Fruit fly (Drosophila melanogaster) whole organism: ENCODE measurements around the gene CG34302.

Experiments
- CG8478 ChIP-seq: fragments of >200 bp; optimal IDR thresholded peaks from 2 replicates; lab custom pipeline; 2018; ENCODE audit warnings: inconsistent platforms
- Dll ChIP-seq: fragments of >200 bp; optimal IDR thresholded peaks from 2 replicates; lab custom pipeline; 2017
- EcR ChIP-seq, 2 experiments: fragments of >200 bp; optimal IDR thresholded peaks; 2 replicates each; lab custom pipeline; 2017; ENCODE audit warnings: missing biosample characterization in 2 of 2, missing genetic modification characterization in 2 of 2, missing genetic modification reagents in 2 of 2
- pan ChIP-seq: fragments of >200 bp; optimal IDR thresholded peaks from 2 replicates; lab custom pipeline; 2017
- psq ChIP-seq: fragments of >200 bp; optimal IDR thresholded peaks from 2 replicates; lab custom pipeline; 2017
- usp ChIP-seq: fragments of >200 bp; optimal IDR thresholded peaks from 2 replicates; lab custom pipeline; 2017; ENCODE audit warnings: missing biosample characterization, missing genetic modification characterization, mixed read lengths

The CG34302 gene

DNA sequence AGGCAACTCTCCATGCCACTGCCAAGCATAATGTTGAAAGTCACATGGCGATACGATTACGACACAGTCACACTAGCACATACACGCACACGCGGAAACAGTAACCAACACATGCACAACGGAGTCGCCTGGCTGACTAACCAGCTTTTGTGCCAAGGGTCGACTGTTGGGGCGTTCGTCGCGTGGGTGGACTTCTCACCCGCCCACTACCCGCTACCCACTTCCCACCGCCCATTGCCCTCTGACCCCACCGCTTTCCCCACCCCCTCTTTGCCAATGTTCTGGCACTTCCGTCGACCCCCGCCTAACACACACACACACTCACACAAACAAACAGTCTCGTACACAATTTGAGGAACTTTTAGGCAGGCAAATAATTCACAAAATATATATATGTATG is 28.0 kb upstream of the CG34302 start:
- no peak for TF ChIP-seq CG8478 (lab: Kevin White, UChicago)
- no peak for TF ChIP-seq Dll (lab: Kevin White, UChicago)
- TF ChIP-seq psq (lab: Kevin White, UChicago), result no peak
- TF ChIP-seq EcR (GFP tag; optimal IDR thresholded peaks at IDR 0.05; lab: Kevin White, UChicago), result no peak
- no peak for TF ChIP-seq usp (GFP tag; lab: Kevin White, UChicago)
- TF ChIP-seq pan (lab: Kevin White, UChicago), result no peak

DNA sequence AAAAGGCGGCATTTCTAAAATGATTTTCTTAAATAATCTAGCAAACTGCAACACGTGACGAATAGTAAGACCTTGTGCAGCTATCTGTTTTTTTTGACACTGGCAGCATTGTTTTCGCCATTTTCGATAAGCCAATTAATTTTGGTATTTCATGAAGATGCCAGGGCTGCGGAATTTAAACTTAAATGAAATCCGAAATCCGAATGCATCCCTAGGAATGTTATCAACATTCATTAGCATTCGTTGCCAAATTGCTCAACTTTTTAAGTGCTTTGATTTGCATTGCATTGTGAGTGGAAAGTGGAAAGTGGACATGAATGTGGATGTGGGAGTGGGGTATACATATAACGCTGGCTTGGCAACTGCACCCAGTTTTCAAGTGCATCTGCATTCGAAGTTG is 2.5 kb downstream of the CG34302 start, which contains the start of gene CG42857:
Gene CG42857, minus strand, starts transcription at position 101 of the 400 bp plus-strand sequence.
- TF ChIP-seq usp (GFP tag; lab: Kevin White, UChicago), result no peak
- TF ChIP-seq Dll (lab: Kevin White, UChicago), result no peak
- TF ChIP-seq psq (lab: Kevin White, UChicago), result no peak
- TF ChIP-seq EcR (GFP tag; optimal IDR thresholded peaks at IDR 0.05; lab: Kevin White, UChicago), result no peak
- no peak for TF ChIP-seq CG8478 (lab: Kevin White, UChicago)
- TF ChIP-seq pan (lab: Kevin White, UChicago), result no peak

DNA sequence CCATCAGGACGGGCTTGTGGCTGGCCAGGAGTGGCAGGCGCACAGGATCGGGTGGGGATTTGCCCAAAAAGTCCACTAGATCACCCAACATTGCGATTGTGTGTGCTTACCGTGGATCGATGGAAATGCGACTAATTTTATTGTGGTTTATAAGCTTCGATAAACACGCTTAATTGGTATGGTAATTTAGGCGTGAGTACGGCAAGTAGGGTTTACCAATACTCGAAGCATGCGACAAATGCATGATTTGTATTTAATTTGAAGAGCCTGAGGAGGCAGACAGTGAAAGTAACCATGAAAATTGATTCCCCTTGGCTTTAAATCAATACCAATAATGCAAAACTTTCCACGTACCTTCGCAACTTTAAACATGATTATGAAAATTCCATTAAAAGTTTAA is 3.8 kb downstream of the CG34302 start, which contains the start of gene CG9458:
Gene CG9458, minus strand, starts transcription at position 101 of the 400 bp plus-strand sequence.
- TF ChIP-seq psq (lab: Kevin White, UChicago), result no peak
- TF ChIP-seq pan (lab: Kevin White, UChicago), result no peak
- no peak for TF ChIP-seq usp (GFP tag; lab: Kevin White, UChicago)
- no peak for TF ChIP-seq CG8478 (lab: Kevin White, UChicago)
- TF ChIP-seq Dll (lab: Kevin White, UChicago), result no peak
- no peak for TF ChIP-seq EcR (GFP tag; optimal IDR thresholded peaks at IDR 0.05; lab: Kevin White, UChicago)

DNA sequence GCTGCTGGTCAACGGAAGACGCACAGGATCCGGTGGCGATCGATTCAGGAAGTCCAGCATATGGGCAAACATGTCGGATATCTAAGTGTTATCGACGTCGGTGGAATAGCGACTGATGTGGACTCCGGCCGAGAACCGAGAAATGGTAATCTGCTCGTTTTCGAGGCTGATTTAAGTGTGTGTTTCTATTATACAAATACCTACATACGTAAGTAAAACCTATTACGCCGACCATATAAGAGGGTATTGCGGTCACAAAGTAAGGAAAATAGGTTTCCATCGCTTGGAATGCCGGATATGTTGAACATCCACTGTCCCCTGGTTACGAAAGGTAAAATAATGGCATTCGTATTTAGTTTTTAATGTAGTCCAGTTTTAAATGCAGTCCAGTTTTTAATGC is 5.3 kb downstream of the CG34302 start, which contains the start of gene CG9459:
Gene CG9459, minus strand, starts transcription at position 101 of the 400 bp plus-strand sequence.
- no peak for TF ChIP-seq psq (lab: Kevin White, UChicago)
- TF ChIP-seq EcR (GFP tag; optimal IDR thresholded peaks at IDR 0.05; lab: Kevin White, UChicago), result no peak
- TF ChIP-seq pan (lab: Kevin White, UChicago), result no peak
- TF ChIP-seq usp (GFP tag; lab: Kevin White, UChicago), result no peak
- no peak for TF ChIP-seq CG8478 (lab: Kevin White, UChicago)
- TF ChIP-seq Dll (lab: Kevin White, UChicago), result no peak

DNA sequence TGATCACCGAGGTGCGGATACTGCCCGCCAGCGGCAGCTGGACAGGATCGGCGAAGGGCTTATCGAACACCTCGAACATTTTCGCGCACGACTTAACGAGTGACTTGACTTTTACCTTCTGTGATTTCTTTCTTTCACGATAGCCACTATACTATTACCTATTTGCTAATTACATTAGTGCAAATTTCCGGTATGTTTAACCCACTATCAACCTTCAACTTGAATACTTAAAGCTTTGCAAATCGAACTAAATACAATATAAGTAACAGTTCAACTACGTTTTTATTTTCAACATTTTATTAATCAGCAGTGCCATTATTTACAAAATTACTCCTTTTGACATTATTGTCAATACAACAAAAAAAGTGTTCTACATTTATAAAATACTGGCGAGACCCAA is 6.7 kb downstream of the CG34302 start, which contains the start of gene CG16904:
Gene CG16904, minus strand, starts transcription at position 101 of the 400 bp plus-strand sequence.
- TF ChIP-seq Dll (lab: Kevin White, UChicago) (no peak), psq (lab: Kevin White, UChicago) (no peak), usp (GFP tag; lab: Kevin White, UChicago) (no peak), pan (lab: Kevin White, UChicago) (no peak), CG8478 (lab: Kevin White, UChicago) (no peak), EcR (GFP tag; optimal IDR thresholded peaks at IDR 0.05; lab: Kevin White, UChicago) (no peak)

DNA sequence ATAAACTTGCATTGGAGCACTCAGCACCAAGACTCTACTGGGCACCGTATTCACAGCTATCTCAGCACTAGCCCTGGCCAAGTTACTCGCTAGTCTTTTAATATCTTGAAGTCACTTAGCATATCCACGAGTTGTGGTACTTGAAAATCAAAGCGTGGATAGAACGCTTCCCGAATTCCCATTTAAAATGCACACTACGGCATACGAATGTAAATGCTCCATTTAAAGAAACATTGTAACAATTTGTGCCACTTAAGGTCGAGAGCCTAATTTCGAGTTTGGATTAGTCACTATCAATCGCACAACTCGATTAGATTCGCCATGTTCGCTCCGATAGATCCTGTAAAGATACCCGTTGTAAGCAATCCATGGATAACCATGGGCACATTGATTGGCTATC is 9.8 kb downstream of the CG34302 start, which contains the start of gene eloF:
Gene eloF, plus strand, starts transcription at position 301 of the 400 bp plus-strand sequence.
- TF ChIP-seq EcR (GFP tag; optimal IDR thresholded peaks at IDR 0.05; lab: Kevin White, UChicago) (no peak), psq (lab: Kevin White, UChicago) (no peak), Dll (lab: Kevin White, UChicago) (no peak), CG8478 (lab: Kevin White, UChicago) (no peak), pan (lab: Kevin White, UChicago) (no peak), usp (GFP tag; lab: Kevin White, UChicago) (no peak)

DNA sequence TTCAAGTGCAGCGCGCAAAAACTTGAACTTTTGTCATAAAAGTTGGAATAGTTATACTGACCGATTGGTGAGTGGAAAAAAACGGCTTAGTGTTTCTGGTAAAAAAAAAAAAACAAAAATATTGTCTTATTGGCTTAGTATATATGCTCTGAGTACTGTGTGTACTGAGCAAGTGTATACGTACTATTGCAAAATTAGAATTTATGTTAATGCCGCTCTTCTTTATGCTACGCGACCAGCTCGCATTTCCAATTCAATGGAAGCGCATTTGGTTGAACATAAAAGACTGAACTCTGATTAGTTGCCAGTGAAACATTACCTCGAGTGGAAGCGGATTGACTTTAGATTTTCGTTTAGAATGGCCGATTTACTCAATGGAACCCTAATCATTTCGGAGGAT is 11.2 kb downstream of the CG34302 start, which contains the start of gene CG8534:
Gene CG8534, plus strand, starts transcription at position 301 of the 400 bp plus-strand sequence.
- TF ChIP-seq Dll (lab: Kevin White, UChicago) (no peak), usp (GFP tag; lab: Kevin White, UChicago) (no peak)

DNA sequence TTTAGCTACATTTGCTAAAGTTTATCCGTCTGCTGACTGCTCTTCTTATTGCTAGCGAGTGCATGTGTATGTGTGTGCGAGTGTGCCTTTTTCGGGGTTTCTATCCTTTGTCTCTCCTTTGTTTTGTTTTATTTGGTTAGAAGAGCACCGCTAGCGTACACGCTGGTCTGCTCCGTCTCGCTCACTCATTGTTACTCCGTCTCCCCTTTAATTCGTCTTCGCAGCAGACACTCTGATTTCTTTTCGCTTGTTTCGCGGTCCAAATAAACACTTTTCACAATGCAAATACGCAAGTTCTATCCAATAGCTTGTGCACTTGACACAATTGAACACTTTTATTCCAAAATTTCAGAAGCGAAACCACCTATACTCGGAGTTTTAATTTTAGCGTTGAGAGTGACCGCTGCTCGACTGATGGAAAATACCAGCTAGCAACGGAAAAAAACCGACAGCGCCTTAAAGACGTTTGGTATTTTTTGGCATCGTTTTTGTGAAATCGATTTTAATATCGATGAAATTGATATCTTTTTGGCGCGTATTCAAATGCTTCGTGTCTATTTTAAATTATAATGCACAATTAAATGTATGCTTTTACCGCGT is 14.6 kb downstream of the CG34302 start, which contains the start of gene FBXO11:
Gene FBXO11, minus strand, starts transcription at position 423 of the 600 bp plus-strand sequence.
- TF ChIP-seq EcR (GFP tag; optimal IDR thresholded peaks at IDR 0.05; lab: Kevin White, UChicago) (no peak), pan (lab: Kevin White, UChicago) (no peak), psq (lab: Kevin White, UChicago) (peak; percentile 65), usp (GFP tag; lab: Kevin White, UChicago) (no peak), Dll (lab: Kevin White, UChicago) (no peak), CG8478 (lab: Kevin White, UChicago) (peak; percentile 85)

DNA sequence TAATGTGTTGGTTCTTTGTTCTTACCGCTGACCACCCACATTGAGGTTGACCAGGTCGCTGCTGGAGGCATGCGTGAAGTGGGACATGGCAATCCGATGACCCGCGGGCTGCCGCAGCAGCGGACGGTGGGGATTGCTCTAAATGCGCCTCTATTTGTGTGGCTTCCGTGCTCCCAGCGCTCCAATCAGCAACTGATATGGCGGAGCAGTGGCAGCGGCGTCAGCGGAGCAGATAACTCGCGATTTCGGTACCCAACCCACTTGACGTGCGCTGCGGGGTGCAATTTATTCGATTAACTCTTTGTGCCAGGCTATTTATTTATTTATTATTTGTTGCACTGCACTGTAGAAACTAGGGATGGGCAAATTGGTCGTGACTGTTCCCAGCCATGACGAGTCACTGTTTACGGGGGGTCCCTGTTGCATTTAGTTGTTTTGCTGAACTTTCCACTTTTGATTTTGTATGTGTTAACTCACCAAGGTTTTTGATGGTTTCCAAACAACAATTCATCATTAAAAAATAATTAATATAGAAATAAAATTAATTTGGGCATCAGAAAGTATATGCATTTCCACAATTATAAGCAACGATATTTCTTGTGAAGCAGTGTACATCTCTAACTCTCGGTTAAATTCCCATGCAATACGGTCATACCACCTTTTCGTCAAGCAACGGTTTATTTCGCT is 22.8 kb downstream of the CG34302 start, which contains the start of the genes CG9467 and CG8526:
Gene CG9467, minus strand, starts transcription at position 383 of the 687 bp plus-strand sequence.
Gene CG8526, plus strand, starts transcription at position 637 of the 687 bp plus-strand sequence.
- no peak for TF ChIP-seq EcR (GFP tag; optimal IDR thresholded peaks at IDR 0.05; lab: Kevin White, UChicago)
- TF ChIP-seq CG8478 (lab: Kevin White, UChicago), result no peak
- TF ChIP-seq psq (lab: Kevin White, UChicago), result no peak
- no peak for TF ChIP-seq usp (GFP tag; lab: Kevin White, UChicago)
- TF ChIP-seq Dll (lab: Kevin White, UChicago), result no peak
- TF ChIP-seq pan (lab: Kevin White, UChicago), result no peak

DNA sequence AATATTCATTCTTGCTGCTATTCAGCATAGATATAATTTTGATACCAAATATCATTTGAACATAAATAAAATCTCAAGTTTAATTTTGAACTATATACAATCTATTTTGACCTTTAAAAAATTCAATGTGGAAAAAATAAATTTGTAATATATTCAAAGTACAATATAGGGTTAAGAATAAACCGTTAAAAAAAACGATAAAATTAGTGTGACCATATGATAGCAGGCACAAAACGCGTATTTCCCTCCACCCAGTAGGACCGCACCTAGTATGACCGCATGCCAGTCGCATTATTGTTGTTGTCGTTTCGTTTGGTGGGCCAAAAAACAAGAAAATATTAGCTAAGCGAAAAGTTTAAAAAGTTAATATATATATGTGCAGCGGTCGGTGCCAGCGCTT is 30.6 kb downstream of the CG34302 start, which contains the start of gene CG8516:
Gene CG8516, plus strand, starts transcription at position 278 of the 400 bp plus-strand sequence.
- TF ChIP-seq usp (GFP tag; lab: Kevin White, UChicago) (no peak), EcR (GFP tag; optimal IDR thresholded peaks at IDR 0.05; lab: Kevin White, UChicago) (no peak), CG8478 (lab: Kevin White, UChicago) (no peak), psq (lab: Kevin White, UChicago) (no peak), Dll (lab: Kevin White, UChicago) (no peak), pan (lab: Kevin White, UChicago) (no peak)
